Worm (Caenorhabditis elegans) whole organism, late embryonic: ENCODE results near the gene tdp-1.

Source experiments
- F13H6.1 ChIP-seq: sonication (generic microtip); optimal IDR thresholded peaks from 2 replicates; lab custom pipeline; 2016; ENCODE audit warnings: missing genetic modification characterization, missing compliant biosample characterization
- ama-1 ChIP-seq: fragments of 150-350 bp; optimal IDR thresholded peaks from 2 replicates; lab custom pipeline; 2014
- ceh-18 ChIP-seq: sonication (generic microtip); optimal IDR thresholded peaks from 2 replicates; lab custom pipeline; 2016; ENCODE audit warnings: missing genetic modification characterization, missing compliant biosample characterization
- ceh-22 ChIP-seq: sonication (generic microtip); optimal IDR thresholded peaks from 2 replicates; lab custom pipeline; 2017; ENCODE audit warnings: missing biosample characterization, missing genetic modification characterization
- ceh-30 ChIP-seq: fragments of 150-350 bp; optimal IDR thresholded peaks from 2 replicates; lab custom pipeline; 2014; ENCODE audit warnings: missing biosample characterization, missing genetic modification characterization
- ceh-9 ChIP-seq: sonication (generic microtip); optimal IDR thresholded peaks from 2 replicates; lab custom pipeline; 2016; ENCODE audit warnings: mild to moderate bottlenecking, missing genetic modification characterization, inconsistent platforms, missing compliant biosample characterization
- dve-1 ChIP-seq: sonication (generic microtip); optimal IDR thresholded peaks from 2 replicates; lab custom pipeline; 2017; ENCODE audit warnings: antibody characterized with exemption, mild to moderate bottlenecking, missing genetic modification characterization, missing compliant biosample characterization
- fkh-10 ChIP-seq: fragments of 150-350 bp; optimal IDR thresholded peaks from 2 replicates; lab custom pipeline; 2014; ENCODE audit warnings: missing biosample characterization, missing genetic modification reagents, missing genetic modification characterization
- fkh-6 ChIP-seq: sonication (generic microtip); optimal IDR thresholded peaks from 2 replicates; lab custom pipeline; 2016; ENCODE audit warnings: missing genetic modification characterization, missing compliant biosample characterization
- nhr-11 ChIP-seq: fragments of 150-350 bp; optimal IDR thresholded peaks from 2 replicates; lab custom pipeline; 2014; ENCODE audit warnings: missing biosample characterization, missing genetic modification characterization
- pha-4 ChIP-seq: fragments of 150-350 bp; optimal IDR thresholded peaks from 2 replicates; lab custom pipeline; 2018; ENCODE audit warnings: missing biosample characterization, missing genetic modification reagents, missing genetic modification characterization
- rnt-1 ChIP-seq: sonication (generic microtip); optimal IDR thresholded peaks from 2 replicates; lab custom pipeline; 2016; ENCODE audit warnings: missing genetic modification characterization, missing compliant biosample characterization
- unc-86 ChIP-seq: sonication (generic microtip); optimal IDR thresholded peaks from 2 replicates; lab custom pipeline; 2016; ENCODE audit warnings: missing genetic modification characterization, missing compliant biosample characterization

ce11 chrII:9041306-9041705 lies 43.7 kb downstream of the tdp-1 start, which contains the start of gene F37B12.3:
- TF ChIP-seq ama-1 (lab: Kevin White, UChicago): no peak
- no peak for TF ChIP-seq F13H6.1 (tag; lab: Kevin White, UChicago)
- no peak for TF ChIP-seq ceh-30 (tag; lab: Kevin White, UChicago)
- no peak for TF ChIP-seq nhr-11 (tag; lab: Kevin White, UChicago)
- no peak for TF ChIP-seq unc-86 (tag; lab: Kevin White, UChicago)
- no peak for TF ChIP-seq ceh-18 (tag; lab: Kevin White, UChicago)
- no peak for TF ChIP-seq pha-4 (tag; lab: Kevin White, UChicago)
- no peak for TF ChIP-seq fkh-6 (tag; lab: Kevin White, UChicago)
- TF ChIP-seq ceh-22 (tag; lab: Kevin White, UChicago): no peak
- no peak for TF ChIP-seq rnt-1 (tag; lab: Kevin White, UChicago)
- TF ChIP-seq dve-1: no peak
- TF ChIP-seq ceh-9 (tag; lab: Kevin White, UChicago): no peak
- no peak for TF ChIP-seq fkh-10
